Fruit fly (Drosophila melanogaster) whole organism, adult: ENCODE data around the gene CG18135.
A peak's percentile ranks its signal among the peaks of the same experiment; 100 is the strongest.

Source experiments
- CG11617 ChIP-seq: fragments of 200-800 bp; sonication (Bioruptor generic); optimal IDR thresholded peaks from 2 replicates; lab custom pipeline; 2017; ENCODE audit warnings: mild to moderate bottlenecking, missing biosample characterization, missing genetic modification reagents, missing genetic modification characterization
- CG12768 ChIP-seq: fragments of 200-800 bp; sonication (Bioruptor generic); optimal IDR thresholded peaks from 2 replicates; lab custom pipeline; 2017; ENCODE audit warnings: missing biosample characterization, missing genetic modification characterization, mild to moderate bottlenecking, moderate library complexity, missing genetic modification reagents
- CG14711 ChIP-seq: fragments of 200-800 bp; sonication (Bioruptor generic); optimal IDR thresholded peaks from 2 replicates; lab custom pipeline; 2018; ENCODE audit warnings: missing biosample characterization, mild to moderate bottlenecking, missing genetic modification characterization, moderate library complexity
- CG7101 ChIP-seq: fragments of 200-800 bp; sonication (Bioruptor generic); optimal IDR thresholded peaks from 2 replicates; lab custom pipeline; 2018; ENCODE audit warnings: missing biosample characterization, mild to moderate bottlenecking, missing genetic modification characterization, moderate library complexity
- Mnt ChIP-seq: fragments of 200-800 bp; sonication (Bioruptor generic); optimal IDR thresholded peaks from 2 replicates; lab custom pipeline; 2016; ENCODE audit warnings: missing biosample characterization, mild to moderate bottlenecking, missing genetic modification characterization
- bab1 ChIP-seq: fragments of 200-800 bp; sonication (Bioruptor generic); optimal IDR thresholded peaks from 3 replicates; lab custom pipeline; 2019; ENCODE audit warnings: missing biosample characterization, mild to moderate bottlenecking, missing genetic modification characterization, moderate library complexity
- kay ChIP-seq: fragments of 200-800 bp; sonication (Bioruptor generic); peaks from one replicate; lab custom pipeline; 2016; ENCODE audit warnings: missing biosample characterization, missing genetic modification characterization, borderline replicate concordance
- pad ChIP-seq: fragments of 200-800 bp; sonication (Bioruptor generic); optimal IDR thresholded peaks from 3 replicates; lab custom pipeline; 2017; ENCODE audit warnings: missing biosample characterization, missing genetic modification characterization, mild to moderate bottlenecking, moderate library complexity, missing genetic modification reagents

DNA sequence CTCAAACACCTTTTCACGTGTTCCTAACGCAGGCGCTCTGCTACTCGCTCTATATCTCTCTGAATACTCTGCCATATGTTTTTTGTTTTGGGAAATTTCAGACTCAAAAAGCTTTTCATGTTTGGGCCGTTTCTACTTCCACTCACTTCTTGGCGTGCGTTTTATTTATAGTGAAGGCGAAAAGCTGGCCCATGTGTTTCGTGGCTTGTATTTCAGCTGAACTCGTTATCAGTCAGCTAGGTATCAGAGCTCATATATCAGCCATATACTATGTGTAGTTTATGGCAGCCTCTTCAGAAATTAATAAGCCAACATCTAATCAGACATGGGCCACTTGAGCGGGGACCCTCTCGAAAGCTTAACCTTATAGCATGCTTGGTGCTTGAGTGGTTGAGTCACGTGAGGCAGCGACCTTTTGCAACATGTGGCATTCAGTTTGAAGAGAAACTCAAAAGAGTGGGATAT is 3.5 kb downstream of the CG18135 start:
- TF ChIP-seq Mnt (peak; percentile 80), bab1 (GFP tag; lab: Kevin White, UChicago) (no peak), CG12768 (GFP tag; lab: Kevin White, UChicago) (no peak), kay (GFP tag; lab: Kevin White, UChicago) (no peak), CG14711 (tag; lab: Kevin White, UChicago) (no peak), CG7101 (tag; lab: Kevin White, UChicago) (no peak), CG11617 (GFP tag; lab: Kevin White, UChicago) (no peak), pad (GFP tag; lab: Kevin White, UChicago) (no peak)
